Fruit fly (Drosophila melanogaster): Measurements from ENCODE around the gene Naa40.

The Naa40 gene

dm6 chr3R:29716782-29717317, 7.9 kb downstream of the Naa40 start, which contains the start of gene Obp99b (continued):
- TF ChIP-seq Hmx (GFP tag; optimal IDR thresholded peaks at IDR 0.05), result no peak
- peak; percentile 46 for TF ChIP-seq trem (tag; optimal IDR thresholded peaks at IDR 0.05)
- TF ChIP-seq Dip2 (GFP tag; IDR thresholded peaks at IDR 0.05), result no peak
- TF ChIP-seq CTCF (GFP tag; optimal IDR thresholded peaks at IDR 0.05), result peak; percentile 94
- peak; percentile 56 for TF ChIP-seq org-1 (GFP tag; optimal IDR thresholded peaks at IDR 0.05)
- TF ChIP-seq Aef1 (GFP tag; IDR thresholded peaks at IDR 0.05), result peak; percentile 58; the same call in 1 of the 3 replicates
- TF ChIP-seq CG1603 (tag; optimal IDR thresholded peaks at IDR 0.05), result peak; percentile 91
- TF ChIP-seq vvl (GFP tag; IDR thresholded peaks at IDR 0.05), result peak; percentile 89
- TF ChIP-seq en (GFP tag; optimal IDR thresholded peaks at IDR 0.05), result peak; percentile 78
- TF ChIP-seq Nf-YB (GFP tag; optimal IDR thresholded peaks at IDR 0.05), result peak; percentile 40
- peak; percentile 93 for TF ChIP-seq MTF-1 (GFP tag; optimal IDR thresholded peaks at IDR 0.05; ENCODE audit: borderline replicate concordance)
- TF ChIP-seq CG14667 (GFP tag; IDR thresholded peaks at IDR 0.05), result peak; percentile 54
- TF ChIP-seq Med (GFP tag), result peak; percentile 98
- peak; percentile 60 for TF ChIP-seq CG12942 (GFP tag; optimal IDR thresholded peaks at IDR 0.05)
- TF ChIP-seq CG15269 (tag; optimal IDR thresholded peaks at IDR 0.05), result peak; percentile 73
- peak; percentile 61; the same call in 2 of the 3 replicates for TF ChIP-seq CG14050 (GFP tag; IDR thresholded peaks at IDR 0.05)
- TF ChIP-seq CrebB (tag; optimal IDR thresholded peaks at IDR 0.05), result peak; percentile 74
- no peak for TF ChIP-seq Deaf1 (tag; optimal IDR thresholded peaks at IDR 0.05)
- TF ChIP-seq pfk (GFP tag; optimal IDR thresholded peaks at IDR 0.05), result peak; percentile 45
- peak; percentile 32 for TF ChIP-seq lilli (GFP tag; optimal IDR thresholded peaks at IDR 0.05)
- peak; percentile 63 for TF ChIP-seq Hmr (GFP tag; optimal IDR thresholded peaks at IDR 0.05)
- TF ChIP-seq CG33213 (GFP tag; optimal IDR thresholded peaks at IDR 0.05), result peak; percentile 86
- no peak for TF ChIP-seq run (tag; optimal IDR thresholded peaks at IDR 0.05)
- peak; percentile 29; the same call in 1 of the 3 replicates for TF ChIP-seq row (GFP tag; IDR thresholded peaks at IDR 0.05)
- no peak for TF ChIP-seq jigr1 (GFP tag; IDR thresholded peaks at IDR 0.05)
- TF ChIP-seq D19B (GFP tag; optimal IDR thresholded peaks at IDR 0.05), result peak; percentile 54
- peak; percentile 8 for TF ChIP-seq CG1647 (GFP tag; optimal IDR thresholded peaks at IDR 0.05)
- TF ChIP-seq Dip3 (GFP tag; optimal IDR thresholded peaks at IDR 0.05), result peak; percentile 3
- TF ChIP-seq CG11723 (GFP tag; optimal IDR thresholded peaks at IDR 0.05), result peak; percentile 70
- TF ChIP-seq slbo (GFP tag; IDR thresholded peaks at IDR 0.05), result peak; percentile 79
- no peak for TF ChIP-seq cad (GFP tag; optimal IDR thresholded peaks at IDR 0.05)
- peak; percentile 64 for TF ChIP-seq CG8281 (tag; optimal IDR thresholded peaks at IDR 0.05)
- peak; percentile 45 for TF ChIP-seq CG12155 (GFP tag; optimal IDR thresholded peaks at IDR 0.05)
- TF ChIP-seq Mad (GFP tag; optimal IDR thresholded peaks at IDR 0.05), result peak; percentile 78
- peak; percentile 80 for TF ChIP-seq HmgD (GFP tag; optimal IDR thresholded peaks at IDR 0.05)
- TF ChIP-seq Oli (tag; optimal IDR thresholded peaks at IDR 0.05), result peak; percentile 70
- TF ChIP-seq CG10565 (GFP tag; optimal IDR thresholded peaks at IDR 0.05), result peak; percentile 5
- no peak for TF ChIP-seq Ets97D (GFP tag; optimal IDR thresholded peaks at IDR 0.05)
- peak; percentile 47 for TF ChIP-seq fd96Cb (tag; optimal IDR thresholded peaks at IDR 0.05)
- TF ChIP-seq Sin3A (optimal IDR thresholded peaks at IDR 0.05), result no peak
- peak; percentile 51 for TF ChIP-seq phol (tag; optimal IDR thresholded peaks at IDR 0.05)
- TF ChIP-seq crc (GFP tag; optimal IDR thresholded peaks at IDR 0.05), result peak; percentile 23
- no peak for TF ChIP-seq CG3995 (GFP tag; optimal IDR thresholded peaks at IDR 0.05)
- TF ChIP-seq sens-2 (GFP tag; IDR thresholded peaks at IDR 0.05), result peak; percentile 90
- TF ChIP-seq Ravus (GFP tag; IDR thresholded peaks at IDR 0.05), result peak; percentile 2; the same call in 1 of the 2 replicates
- TF ChIP-seq sr (GFP tag; IDR thresholded peaks at IDR 0.05), result peak; percentile 73; the same call in 2 of the 3 replicates
- TF ChIP-seq Poxn (GFP tag; IDR thresholded peaks at IDR 0.05), result no peak
- TF ChIP-seq Optix (GFP tag; IDR thresholded peaks at IDR 0.05), result peak; percentile 84
- TF ChIP-seq z (GFP tag; IDR thresholded peaks at IDR 0.05), result no peak
- peak; percentile 86 for TF ChIP-seq zfh1 (GFP tag; IDR thresholded peaks at IDR 0.05)
- TF ChIP-seq CG10959 (GFP tag; IDR thresholded peaks at IDR 0.05), result peak; percentile 88
- TF ChIP-seq zen2 (GFP tag; IDR thresholded peaks at IDR 0.05; ENCODE audit: partially characterized antibody), result no peak
